Worm (Caenorhabditis elegans) whole organism, L1 larva: ENCODE data around the gene F44E2.6.

Source experiments
- F16B12.6 ChIP-seq: fragments of 150-350 bp; optimal IDR thresholded peaks from 2 replicates; lab custom pipeline; 2014; ENCODE audit warnings: missing biosample characterization, missing genetic modification characterization
- aly-2 ChIP-seq: fragments of 150-350 bp; optimal IDR thresholded peaks from 2 replicates; lab custom pipeline; 2014; ENCODE audit warnings: missing biosample characterization, missing genetic modification characterization
- blmp-1 ChIP-seq: fragments of 150-350 bp; optimal IDR thresholded peaks from 2 replicates; lab custom pipeline; 2014; ENCODE audit warnings: missing biosample characterization, missing genetic modification characterization
- ceh-8 ChIP-seq: fragments of 200-800 bp; sonication (Bioruptor generic); optimal IDR thresholded peaks from 2 replicates; lab custom pipeline; 2018; ENCODE audit warnings: mild to moderate bottlenecking, missing genetic modification characterization, moderate library complexity, missing compliant biosample characterization
- ceh-82 ChIP-seq, 3 experiments: fragments of 150-350 bp in 1 of 3; sonication (generic microtip) in 2 of 3; optimal IDR thresholded peaks; 2 replicates each; lab custom pipeline; 2014 to 2017; ENCODE audit warnings: missing biosample characterization in 3 of 3, missing genetic modification characterization in 3 of 3
- ceh-88 ChIP-seq: fragments of 200-800 bp; sonication (Bioruptor generic); IDR thresholded peaks from 2 replicates; pipeline ENCODE4 v1.3.6; 2022; ENCODE audit warnings: missing genetic modification characterization, missing compliant biosample characterization
- dpl-1 ChIP-seq, 3 experiments: fragments of 150-350 bp in 2 of 3; sonication (generic microtip) in 1 of 3; optimal IDR thresholded peaks; 2 replicates each; lab custom pipeline; 2014 to 2017; ENCODE audit warnings: missing biosample characterization in 3 of 3, missing genetic modification characterization in 3 of 3, missing genetic modification reagents in 3 of 3
- dsc-1 ChIP-seq: sonication (generic microtip); optimal IDR thresholded peaks from 2 replicates; lab custom pipeline; 2016; ENCODE audit warnings: mild to moderate bottlenecking, missing genetic modification characterization, missing compliant biosample characterization
- efl-1 ChIP-seq, 4 experiments: fragments of 150-350 bp; optimal IDR thresholded peaks in 3 of 4; peaks in 1 of 4; 1 replicate in 1 of 4; 2 replicates in 3 of 4; lab custom pipeline; 2014; ENCODE audit warnings: missing biosample characterization in 2 of 4, missing genetic modification characterization in 2 of 4, missing genetic modification reagents in 2 of 4
- egl-13 ChIP-seq: sonication (generic microtip); optimal IDR thresholded peaks from 2 replicates; lab custom pipeline; 2016; ENCODE audit warnings: missing genotype, missing genetic modification reagents, missing genetic modification characterization, missing compliant biosample characterization
- egl-27 ChIP-seq, 2 experiments: fragments of 150-350 bp in 1 of 2; sonication (generic microtip); optimal IDR thresholded peaks; 3 replicates each; lab custom pipeline; 2017 to 2018; ENCODE audit warnings: missing biosample characterization in 2 of 2, missing genetic modification characterization in 2 of 2, missing genetic modification reagents in 2 of 2
- elt-2 ChIP-seq: sonication (generic microtip); optimal IDR thresholded peaks from 2 replicates; lab custom pipeline; 2016; ENCODE audit warnings: missing genetic modification characterization, mild to moderate bottlenecking, inconsistent platforms, missing compliant biosample characterization, missing genetic modification reagents
- ets-5 ChIP-seq: fragments of 200-800 bp; sonication (Bioruptor generic); IDR thresholded peaks from 2 replicates; pipeline ENCODE4 v1.3.6; 2022; ENCODE audit warnings: missing genetic modification characterization, missing compliant biosample characterization
- fkh-10 ChIP-seq: sonication (generic microtip); optimal IDR thresholded peaks from 2 replicates; lab custom pipeline; 2017; ENCODE audit warnings: missing biosample characterization, missing genetic modification reagents, missing genetic modification characterization
- fkh-8 ChIP-seq: sonication (generic microtip); optimal IDR thresholded peaks from 2 replicates; lab custom pipeline; 2016; ENCODE audit warnings: mild to moderate bottlenecking, missing genetic modification characterization, missing compliant biosample characterization
- fos-1 ChIP-seq: fragments of 150-350 bp; optimal IDR thresholded peaks from 2 replicates; lab custom pipeline; 2014; ENCODE audit warnings: missing biosample characterization, missing genetic modification characterization
- grh-1 ChIP-seq: fragments of 200-800 bp; sonication (Bioruptor generic); IDR thresholded peaks from 2 replicates; pipeline ENCODE4 v1.3.6; 2022; ENCODE audit warnings: missing genetic modification reagents, missing genetic modification characterization, missing compliant biosample characterization
- hpl-2 ChIP-seq: fragments of 150-350 bp; optimal IDR thresholded peaks from 2 replicates; lab custom pipeline; 2014; ENCODE audit warnings: missing biosample characterization, missing genetic modification reagents, missing genetic modification characterization
- isw-1 ChIP-seq: fragments of 200-800 bp; sonication (Bioruptor generic); IDR thresholded peaks from 2 replicates; pipeline ENCODE4 v1.3.6; 2022; ENCODE audit warnings: missing genetic modification characterization, missing compliant biosample characterization
- lin-14 ChIP-seq: fragments of 200-800 bp; sonication (Bioruptor generic); optimal IDR thresholded peaks from 2 replicates; lab custom pipeline; 2018; ENCODE audit warnings: mild to moderate bottlenecking, missing genetic modification characterization, moderate library complexity, missing compliant biosample characterization
- lin-35 ChIP-seq, 2 experiments: fragments of 150-350 bp; optimal IDR thresholded peaks; 2 replicates each; lab custom pipeline; 2014; ENCODE audit warnings: missing biosample characterization in 2 of 2, missing genetic modification characterization in 2 of 2, missing genetic modification reagents in 2 of 2
- lin-39 ChIP-seq: fragments of 150-350 bp; optimal IDR thresholded peaks from 2 replicates; lab custom pipeline; 2014; ENCODE audit warnings: missing biosample characterization, missing genetic modification reagents, missing genetic modification characterization
- lir-3 ChIP-seq: sonication (generic microtip); optimal IDR thresholded peaks from 2 replicates; lab custom pipeline; 2016; ENCODE audit warnings: mild to moderate bottlenecking, missing genetic modification characterization, moderate library complexity, missing compliant biosample characterization; ENCODE audit not compliant: poor library complexity
- lsy-2 ChIP-seq, 2 experiments: fragments of 150-350 bp; optimal IDR thresholded peaks; 2 replicates each; lab custom pipeline; 2014; ENCODE audit warnings: missing biosample characterization in 2 of 2, missing genetic modification characterization in 2 of 2
- mep-1 ChIP-seq: fragments of 150-350 bp; optimal IDR thresholded peaks from 2 replicates; lab custom pipeline; 2014; ENCODE audit warnings: missing biosample characterization, missing genetic modification characterization
- nhr-11 ChIP-seq: fragments of 150-350 bp; optimal IDR thresholded peaks from 2 replicates; lab custom pipeline; 2014; ENCODE audit warnings: missing biosample characterization, missing genetic modification characterization
- nhr-12 ChIP-seq: sonication (generic microtip); optimal IDR thresholded peaks from 2 replicates; lab custom pipeline; 2017; ENCODE audit warnings: missing biosample characterization, missing genetic modification characterization
- nhr-47 ChIP-seq: sonication (generic microtip); optimal IDR thresholded peaks from 2 replicates; lab custom pipeline; 2016; ENCODE audit warnings: mild to moderate bottlenecking, missing genetic modification characterization, moderate library complexity, missing compliant biosample characterization
- nhr-71 ChIP-seq: sonication (generic microtip); optimal IDR thresholded peaks from 2 replicates; lab custom pipeline; 2016; ENCODE audit warnings: mild to moderate bottlenecking, missing genetic modification characterization, moderate library complexity, missing compliant biosample characterization
- nhr-84 ChIP-seq: sonication (generic microtip); optimal IDR thresholded peaks from 2 replicates; lab custom pipeline; 2017; ENCODE audit warnings: missing biosample characterization, missing genetic modification characterization
- pag-3 ChIP-seq: sonication (generic microtip); optimal IDR thresholded peaks from 2 replicates; lab custom pipeline; 2017; ENCODE audit warnings: missing genetic modification characterization, mild to moderate bottlenecking, missing compliant biosample characterization, antibody characterized with exemption, borderline replicate concordance; ENCODE audit not compliant: insufficient read depth
- pqm-1 ChIP-seq: sonication (generic microtip); optimal IDR thresholded peaks from 3 replicates; lab custom pipeline; 2017; ENCODE audit warnings: missing biosample characterization, missing genetic modification characterization
- rnt-1 ChIP-seq: sonication (generic microtip); optimal IDR thresholded peaks from 2 replicates; lab custom pipeline; 2016; ENCODE audit warnings: mild to moderate bottlenecking, missing genetic modification characterization, moderate library complexity, missing compliant biosample characterization
- sox-4 ChIP-seq: sonication (generic microtip); optimal IDR thresholded peaks from 2 replicates; lab custom pipeline; 2016; ENCODE audit warnings: missing genetic modification characterization, missing compliant biosample characterization
- sptf-1 ChIP-seq: fragments of 150-350 bp; optimal IDR thresholded peaks from 2 replicates; lab custom pipeline; 2014; ENCODE audit warnings: missing biosample characterization, missing genetic modification characterization
- sup-37 ChIP-seq: fragments of 200-800 bp; sonication (Bioruptor generic); optimal IDR thresholded peaks from 2 replicates; lab custom pipeline; 2018; ENCODE audit warnings: mild to moderate bottlenecking, missing genetic modification characterization, missing compliant biosample characterization
- swsn-7 ChIP-seq: sonication (generic microtip); optimal IDR thresholded peaks from 2 replicates; lab custom pipeline; 2016; ENCODE audit warnings: missing genetic modification characterization, missing compliant biosample characterization
- unc-62 ChIP-seq: fragments of 150-350 bp; optimal IDR thresholded peaks from 2 replicates; lab custom pipeline; 2014; ENCODE audit warnings: missing biosample characterization, missing genetic modification reagents, missing genetic modification characterization
- unc-86 ChIP-seq: sonication (generic microtip); optimal IDR thresholded peaks from 2 replicates; lab custom pipeline; 2016; ENCODE audit warnings: missing genetic modification characterization, missing compliant biosample characterization
- unc-98 ChIP-seq: fragments of 200-800 bp; sonication (Bioruptor generic); IDR thresholded peaks from 2 replicates; pipeline ENCODE4 v1.3.6; 2022; ENCODE audit warnings: missing genetic modification characterization, missing compliant biosample characterization
- vab-15 ChIP-seq: sonication (generic microtip); optimal IDR thresholded peaks from 2 replicates; lab custom pipeline; 2017; ENCODE audit warnings: missing genotype, mild to moderate bottlenecking, missing genetic modification characterization, missing compliant biosample characterization
- xbp-1 ChIP-seq: sonication (generic microtip); optimal IDR thresholded peaks from 2 replicates; lab custom pipeline; 2016; ENCODE audit warnings: missing genetic modification characterization, missing compliant biosample characterization
- zag-1 ChIP-seq: fragments of 150-350 bp; optimal IDR thresholded peaks from 2 replicates; lab custom pipeline; 2014; ENCODE audit warnings: missing biosample characterization, missing genetic modification characterization
- zip-4 ChIP-seq: fragments of 200-800 bp; sonication (Bioruptor generic); optimal IDR thresholded peaks from 2 replicates; lab custom pipeline; 2018; ENCODE audit warnings: mild to moderate bottlenecking, missing genetic modification characterization, moderate library complexity, missing compliant biosample characterization

Gene F44E2.6

DNA sequence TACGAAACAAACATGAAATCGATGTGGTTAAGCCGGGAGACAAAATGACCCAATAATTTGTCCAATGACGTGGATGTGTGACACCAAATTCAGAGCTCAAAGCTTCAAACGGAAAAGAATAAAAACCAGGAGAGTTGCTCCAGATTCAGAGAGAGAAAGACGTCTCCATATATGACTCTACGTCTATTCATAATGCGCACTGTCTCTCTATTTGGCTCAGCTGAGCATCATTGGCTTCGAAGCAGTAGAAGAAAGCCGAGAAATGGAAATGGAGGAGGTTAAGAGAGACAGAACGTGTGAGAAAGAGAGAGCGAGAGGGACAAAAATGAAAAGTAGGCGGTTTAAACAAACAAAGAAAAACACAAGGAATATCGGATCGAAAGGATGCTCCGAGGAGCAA lies 41.3 kb upstream of the F44E2.6 start:
- TF ChIP-seq hpl-2 (GFP tag; lab: Kevin White, UChicago): no peak
- TF ChIP-seq nhr-47 (tag; lab: Kevin White, UChicago): peak; percentile 20
- no peak for TF ChIP-seq vab-15 (tag; lab: Kevin White, UChicago)
- peak in 1 of 2 experiments; percentile 42 for TF ChIP-seq lsy-2 (tag; optimal IDR thresholded peaks at IDR 0.05; lab: Kevin White, UChicago)
- TF ChIP-seq lin-14 (GFP tag; lab: Kevin White, UChicago): peak; percentile 71
- peak in 1 of 2 experiments; percentile 5 for TF ChIP-seq lin-35 (GFP tag; optimal IDR thresholded peaks at IDR 0.05; lab: Kevin White, UChicago)
- no peak for TF ChIP-seq grh-1 (GFP tag; lab: Robert Waterston, UW)
- TF ChIP-seq unc-62 (GFP tag; lab: Kevin White, UChicago): no peak
- TF ChIP-seq dsc-1 (tag; lab: Kevin White, UChicago): peak; percentile 40
- TF ChIP-seq swsn-7 (tag; lab: Kevin White, UChicago): peak; percentile 20
- peak; percentile 16 for TF ChIP-seq unc-86 (tag; lab: Kevin White, UChicago)
- TF ChIP-seq mep-1 (tag; lab: Kevin White, UChicago): peak; percentile 22
- TF ChIP-seq elt-2 (tag; lab: Kevin White, UChicago): no peak
- peak in 1 of 3 experiments; percentile 5 for TF ChIP-seq ceh-82 (tag; optimal IDR thresholded peaks at IDR 0.05; lab: Kevin White, UChicago)
- peak; percentile 61 for TF ChIP-seq fkh-8
- no peak for TF ChIP-seq egl-27 (tag; optimal IDR thresholded peaks at IDR 0.05; lab: Kevin White, UChicago)
- peak; percentile 15 for TF ChIP-seq egl-13 (tag; lab: Kevin White, UChicago)
- no peak for TF ChIP-seq lin-39 (tag; lab: Kevin White, UChicago)
- TF ChIP-seq dpl-1 (GFP tag; optimal IDR thresholded peaks at IDR 0.05; lab: Kevin White, UChicago): peak in 1 of 3 experiments; percentile 26
- no peak for TF ChIP-seq ets-5 (GFP tag; lab: Robert Waterston, UW)
- TF ChIP-seq lir-3: no peak
- TF ChIP-seq xbp-1 (tag; lab: Kevin White, UChicago): no peak
- no peak for TF ChIP-seq fos-1 (tag; lab: Kevin White, UChicago)
- TF ChIP-seq zag-1 (tag; lab: Kevin White, UChicago): no peak
- peak; percentile 16 for TF ChIP-seq nhr-71 (tag; lab: Kevin White, UChicago)
- TF ChIP-seq efl-1 (optimal IDR thresholded peaks at IDR 0.05; lab: Kevin White, UChicago): peak; percentile 1 to 26
- TF ChIP-seq efl-1 (GFP tag; optimal IDR thresholded peaks at IDR 0.05 in 1 of 2; lab: Kevin White, UChicago): no peak

DNA sequence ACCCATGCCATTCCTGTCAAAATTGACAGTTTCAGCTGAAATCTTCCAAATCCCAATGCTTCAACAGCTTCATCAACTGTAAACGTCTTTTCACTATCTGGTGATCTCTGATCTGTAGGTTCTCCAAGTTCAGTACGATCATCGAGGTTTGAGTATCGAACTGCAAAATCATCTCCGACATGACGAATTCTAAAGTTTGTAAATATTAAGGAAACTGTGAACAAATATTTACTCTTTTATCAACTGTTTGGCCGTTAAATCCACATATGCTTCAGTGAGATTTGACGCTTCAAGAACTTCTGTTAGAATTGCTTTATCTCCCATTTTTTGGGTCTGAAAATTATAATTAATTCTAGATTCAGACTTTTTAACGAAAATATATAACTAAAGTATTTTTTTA lies 40.1 kb upstream of the F44E2.6 start, which contains the start of gene svop-1:
svop-1 (minus strand) TSS at position 339 of the 400 bp plus-strand sequence.
- no peak for TF ChIP-seq pag-3
- TF ChIP-seq efl-1 (optimal IDR thresholded peaks at IDR 0.05; lab: Kevin White, UChicago): no peak
- peak in 1 of 2 experiments; percentile 63 for TF ChIP-seq efl-1 (GFP tag; optimal IDR thresholded peaks at IDR 0.05 in 1 of 2; lab: Kevin White, UChicago)

DNA sequence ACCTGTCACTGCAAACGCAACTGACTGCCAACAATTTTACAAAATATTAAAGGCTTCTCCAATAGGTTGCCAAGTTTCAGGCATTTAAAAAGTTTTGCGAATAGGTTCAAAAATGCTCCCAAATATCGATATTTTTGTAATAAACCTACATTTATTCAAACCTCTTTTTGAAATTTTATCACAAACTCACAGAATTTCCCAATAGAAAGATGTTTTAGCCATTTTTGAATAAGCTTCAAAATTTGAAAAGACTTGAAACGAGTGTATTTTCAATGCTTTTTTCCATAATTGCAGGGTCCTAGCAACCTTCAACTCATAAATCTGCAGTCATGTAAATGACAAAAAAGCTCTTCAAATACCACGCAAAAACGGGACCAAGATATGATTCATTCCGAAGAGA lies 37.3 kb upstream of the F44E2.6 start:
- TF ChIP-seq dsc-1 (tag; lab: Kevin White, UChicago): no peak
- TF ChIP-seq nhr-84: no peak
- no peak for TF ChIP-seq nhr-12 (tag; lab: Kevin White, UChicago)
- TF ChIP-seq aly-2: no peak
- no peak for TF ChIP-seq zip-4 (GFP tag; lab: Kevin White, UChicago)
- no peak for TF ChIP-seq blmp-1
- TF ChIP-seq sox-4: no peak
- TF ChIP-seq swsn-7 (tag; lab: Kevin White, UChicago): no peak
- TF ChIP-seq F16B12.6 (tag; lab: Kevin White, UChicago): no peak
- TF ChIP-seq nhr-11: no peak

DNA sequence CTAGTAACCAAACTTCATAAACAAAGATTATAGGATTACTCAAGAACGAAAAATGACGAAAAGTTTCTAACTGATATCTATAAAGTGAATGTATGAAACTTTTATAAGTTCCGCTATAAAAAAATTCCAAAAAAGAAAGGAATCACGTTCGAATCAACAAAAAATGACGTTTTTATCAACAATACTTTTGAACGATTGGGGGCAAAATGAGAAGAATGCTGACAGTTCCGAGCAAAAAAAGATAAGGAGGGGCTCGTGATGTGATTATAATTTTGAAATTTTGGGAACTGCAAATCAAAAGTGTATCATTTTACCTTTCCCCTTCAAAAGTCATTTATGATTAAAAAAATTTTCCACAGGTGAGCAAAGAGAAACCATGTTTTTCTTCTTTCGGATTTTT lies 33.9 kb upstream of the F44E2.6 start:
- TF ChIP-seq sptf-1 (tag; lab: Kevin White, UChicago) (no peak), nhr-12 (tag; lab: Kevin White, UChicago) (no peak), ceh-82 (tag; optimal IDR thresholded peaks at IDR 0.05; lab: Kevin White, UChicago) (no peak), sup-37 (GFP tag; lab: Kevin White, UChicago) (no peak), zip-4 (GFP tag; lab: Kevin White, UChicago) (no peak), egl-27 (tag; optimal IDR thresholded peaks at IDR 0.05; lab: Kevin White, UChicago) (no peak), dpl-1 (GFP tag; optimal IDR thresholded peaks at IDR 0.05; lab: Kevin White, UChicago) (no peak), hpl-2 (GFP tag; lab: Kevin White, UChicago) (no peak), rnt-1 (no peak), ceh-8 (GFP tag; lab: Kevin White, UChicago) (no peak), ceh-88 (GFP tag; lab: Robert Waterston, UW) (no peak), unc-98 (no peak), pqm-1 (tag; lab: Kevin White, UChicago) (no peak), isw-1 (GFP tag; lab: Robert Waterston, UW) (no peak), fkh-10 (GFP tag; lab: Kevin White, UChicago) (no peak), aly-2 (no peak), ets-5 (GFP tag; lab: Robert Waterston, UW) (no peak), nhr-71 (tag; lab: Kevin White, UChicago) (no peak)
